Fruit fly (Drosophila melanogaster): ENCODE measurements around the gene CG11596.

- TF ChIP-seq psq (optimal IDR thresholded peaks at IDR 0.05), result no peak
- no peak for TF ChIP-seq usp (GFP tag; optimal IDR thresholded peaks at IDR 0.05)
- no peak for TF ChIP-seq CG8478 (optimal IDR thresholded peaks at IDR 0.05)
- TF ChIP-seq Dll (optimal IDR thresholded peaks at IDR 0.05), result no peak
- no peak for TF ChIP-seq EcR (GFP tag; optimal IDR thresholded peaks at IDR 0.05)
These were observed 21.1 kb downstream of the CG11596 start for dm6 chrX:1948508-1949065.

Measured in whole organism.